Fruit fly (Drosophila melanogaster) whole organism, embryonic: ENCODE data around the gene CG31776.

ENCODE experiments used
- ATbp ChIP-seq: fragments of 200-800 bp; sonication (Bioruptor generic); optimal IDR thresholded peaks from 2 replicates; lab custom pipeline; 2017; ENCODE audit warnings: missing biosample characterization, mild to moderate bottlenecking, missing genetic modification characterization, missing genetic modification reagents
- Adf1 ChIP-seq: fragments of 200-800 bp; sonication (Bioruptor generic); IDR thresholded peaks from 2 replicates; pipeline ENCODE4 v1.3.6; 2022; ENCODE audit warnings: missing biosample characterization, missing genetic modification characterization
- B-H1 ChIP-seq: fragments of 200-800 bp; sonication (Bioruptor generic); IDR thresholded peaks from 3 replicates; pipeline ENCODE4 v1.3.6; 2022; ENCODE audit warnings: missing biosample characterization, missing genetic modification characterization
- CG10431 ChIP-seq: fragments of 200-800 bp; sonication (Bioruptor generic); optimal IDR thresholded peaks from 3 replicates; lab custom pipeline; 2018; ENCODE audit warnings: missing biosample characterization, mild to moderate bottlenecking, missing genetic modification characterization
- CG10654 ChIP-seq: fragments of 200-800 bp; sonication (Bioruptor generic); optimal IDR thresholded peaks from 2 replicates; lab custom pipeline; 2016; ENCODE audit warnings: missing biosample characterization, missing genetic modification characterization
- CG11695 ChIP-seq: fragments of 200-800 bp; sonication (Bioruptor generic); IDR thresholded peaks from 3 replicates; pipeline ENCODE4 v1.3.6; 2022; ENCODE audit warnings: missing biosample characterization, missing genetic modification characterization
- CG12659 ChIP-seq: fragments of 200-800 bp; sonication (Bioruptor generic); optimal IDR thresholded peaks from 3 replicates; lab custom pipeline; 2017; ENCODE audit warnings: mild to moderate bottlenecking, missing biosample characterization, missing genetic modification reagents, missing genetic modification characterization
- CG13424 ChIP-seq: fragments of 200-800 bp; sonication (Bioruptor generic); optimal IDR thresholded peaks from 2 replicates; lab custom pipeline; 2019; ENCODE audit warnings: missing biosample characterization, mild to moderate bottlenecking, missing genetic modification characterization, moderate library complexity
- CG14050 ChIP-seq: fragments of 200-800 bp; sonication (Bioruptor generic); IDR thresholded peaks from 3 replicates; pipeline ENCODE4 v1.3.6; 2022; ENCODE audit warnings: missing biosample characterization, missing genetic modification characterization
- CG1647 ChIP-seq: fragments of 200-800 bp; sonication (Bioruptor generic); optimal IDR thresholded peaks from 3 replicates; lab custom pipeline; 2016; ENCODE audit warnings: missing biosample characterization, missing genetic modification characterization
- CG31441 ChIP-seq: fragments of 200-800 bp; sonication (Bioruptor generic); IDR thresholded peaks from 2 replicates; pipeline ENCODE4 v1.3.6; 2022; ENCODE audit warnings: missing biosample characterization, missing genetic modification characterization
- CG42726 ChIP-seq: fragments of 200-800 bp; sonication (Bioruptor generic); IDR thresholded peaks from 2 replicates; pipeline ENCODE4 v1.3.6; 2022; ENCODE audit warnings: missing biosample characterization, missing genetic modification characterization; ENCODE audit not compliant: partially characterized antibody
- CG4282 ChIP-seq: fragments of 200-800 bp; sonication (Bioruptor generic); optimal IDR thresholded peaks from 2 replicates; lab custom pipeline; 2016; ENCODE audit warnings: missing biosample characterization, missing genetic modification characterization
- CG6254 ChIP-seq: fragments of 200-800 bp; sonication (Bioruptor generic); optimal IDR thresholded peaks from 3 replicates; lab custom pipeline; 2017; ENCODE audit warnings: mild to moderate bottlenecking, missing biosample characterization, missing genetic modification reagents, missing genetic modification characterization
- CG7987 ChIP-seq: fragments of 200-800 bp; sonication (Bioruptor generic); optimal IDR thresholded peaks from 2 replicates; lab custom pipeline; 2018; ENCODE audit warnings: missing biosample characterization, mild to moderate bottlenecking, missing genetic modification characterization, moderate library complexity
- CG8281 ChIP-seq: fragments of 200-800 bp; sonication (Bioruptor generic); optimal IDR thresholded peaks from 2 replicates; lab custom pipeline; 2018; ENCODE audit warnings: missing biosample characterization, mild to moderate bottlenecking, missing genetic modification characterization, moderate library complexity
- CG8388 ChIP-seq: fragments of 200-800 bp; sonication (Bioruptor generic); optimal IDR thresholded peaks from 2 replicates; lab custom pipeline; 2019; ENCODE audit warnings: missing biosample characterization, mild to moderate bottlenecking, missing genetic modification characterization, moderate library complexity
- CG9437 ChIP-seq: fragments of 200-800 bp; sonication (Bioruptor generic); optimal IDR thresholded peaks from 2 replicates; lab custom pipeline; 2018; ENCODE audit warnings: missing biosample characterization, mild to moderate bottlenecking, missing genetic modification characterization
- Deaf1 ChIP-seq: fragments of 200-800 bp; optimal IDR thresholded peaks from 3 replicates; lab custom pipeline; 2019; ENCODE audit warnings: missing biosample characterization, mild to moderate bottlenecking, missing genetic modification characterization, moderate library complexity
- Dip3 ChIP-seq: fragments of 200-800 bp; sonication (Bioruptor generic); optimal IDR thresholded peaks from 3 replicates; lab custom pipeline; 2016; ENCODE audit warnings: missing biosample characterization, missing genetic modification characterization
- E2f1 ChIP-seq: fragments of 200-800 bp; sonication (Bioruptor generic); IDR thresholded peaks from 2 replicates; pipeline ENCODE4 v1.3.6; 2022; ENCODE audit warnings: missing biosample characterization, missing genetic modification characterization
- Gsc ChIP-seq: fragments of 200-800 bp; sonication (Bioruptor generic); IDR thresholded peaks from 2 replicates; pipeline ENCODE4 v1.3.6; 2022; ENCODE audit warnings: missing biosample characterization, missing genetic modification characterization
- Med ChIP-seq: fragments of 200-800 bp; sonication (Bioruptor generic); peaks from one replicate; lab custom pipeline; 2016; ENCODE audit warnings: missing biosample characterization, missing genetic modification characterization, mild to moderate bottlenecking, inconsistent platforms, moderate library complexity
- Meics ChIP-seq: fragments of 200-800 bp; sonication (Bioruptor generic); optimal IDR thresholded peaks from 2 replicates; lab custom pipeline; 2017; ENCODE audit warnings: missing biosample characterization, mild to moderate bottlenecking, missing genetic modification characterization
- Myb ChIP-seq: fragments of 200-800 bp; sonication (Bioruptor generic); optimal IDR thresholded peaks from 2 replicates; lab custom pipeline; 2016; ENCODE audit warnings: missing biosample characterization, missing genetic modification characterization
- Nf-YB ChIP-seq: fragments of 200-800 bp; sonication (Bioruptor generic); optimal IDR thresholded peaks from 3 replicates; lab custom pipeline; 2019; ENCODE audit warnings: missing biosample characterization, mild to moderate bottlenecking, missing genetic modification characterization, moderate library complexity
- PHDP ChIP-seq: fragments of 200-800 bp; sonication (Bioruptor generic); optimal IDR thresholded peaks from 3 replicates; lab custom pipeline; 2018; ENCODE audit warnings: missing biosample characterization, mild to moderate bottlenecking, missing genetic modification characterization, moderate library complexity
- Sox100B ChIP-seq: fragments of 200-800 bp; sonication (Bioruptor generic); optimal IDR thresholded peaks from 3 replicates; lab custom pipeline; 2018; ENCODE audit warnings: missing biosample characterization, mild to moderate bottlenecking, missing genetic modification characterization
- ab ChIP-seq: fragments of 200-800 bp; sonication (Bioruptor generic); optimal IDR thresholded peaks from 2 replicates; lab custom pipeline; 2016; ENCODE audit warnings: missing biosample characterization, missing genetic modification characterization
- ara ChIP-seq: fragments of 200-800 bp; sonication (Bioruptor generic); IDR thresholded peaks from 2 replicates; pipeline ENCODE4 v1.3.6; 2022; ENCODE audit warnings: missing biosample characterization, missing genetic modification characterization
- bsh ChIP-seq, 2 experiments: fragments of 200-800 bp; sonication (Bioruptor generic); optimal IDR thresholded peaks; 2 replicates each; lab custom pipeline; 2017 to 2018; ENCODE audit warnings: mild to moderate bottlenecking in 2 of 2, missing biosample characterization in 2 of 2, missing genetic modification characterization in 2 of 2, moderate library complexity in 1 of 2
- cas ChIP-seq: fragments of 200-800 bp; sonication (Bioruptor generic); IDR thresholded peaks from 2 replicates; pipeline ENCODE4 v1.3.6; 2022; ENCODE audit warnings: missing biosample characterization, missing genetic modification characterization
- fd96Cb ChIP-seq: fragments of 200-800 bp; sonication (Bioruptor generic); optimal IDR thresholded peaks from 2 replicates; lab custom pipeline; 2018; ENCODE audit warnings: missing biosample characterization, mild to moderate bottlenecking, missing genetic modification characterization, moderate library complexity
- ftz-f1 ChIP-seq: fragments of 200-800 bp; sonication (Bioruptor generic); optimal IDR thresholded peaks from 2 replicates; lab custom pipeline; 2016; ENCODE audit warnings: missing biosample characterization, missing genetic modification characterization
- grn ChIP-seq: fragments of 200-800 bp; sonication (Bioruptor generic); optimal IDR thresholded peaks from 3 replicates; lab custom pipeline; 2017; ENCODE audit warnings: missing biosample characterization, missing genetic modification characterization
- gsb ChIP-seq: fragments of 200-800 bp; sonication (Bioruptor generic); IDR thresholded peaks from 2 replicates; pipeline ENCODE4 v1.3.6; 2022; ENCODE audit warnings: missing biosample characterization, missing genetic modification characterization
- gt ChIP-seq: fragments of 200-800 bp; sonication (Bioruptor generic); IDR thresholded peaks from 2 replicates; pipeline ENCODE4 v1.3.6; 2022; ENCODE audit warnings: missing biosample characterization, missing genetic modification characterization
- ken ChIP-seq: fragments of 200-800 bp; sonication (Bioruptor generic); IDR thresholded peaks from 3 replicates; pipeline ENCODE4 v1.3.6; 2022; ENCODE audit warnings: missing biosample characterization, missing genetic modification characterization
- knrl ChIP-seq: fragments of 200-800 bp; sonication (Bioruptor generic); IDR thresholded peaks from 3 replicates; pipeline ENCODE4 v1.3.6; 2022; ENCODE audit warnings: missing biosample characterization, missing genetic modification characterization; ENCODE audit not compliant: partially characterized antibody
- lab ChIP-seq: fragments of 200-800 bp; sonication (Bioruptor generic); optimal IDR thresholded peaks from 3 replicates; lab custom pipeline; 2017; ENCODE audit warnings: missing biosample characterization, missing genetic modification characterization, mild to moderate bottlenecking, moderate library complexity, missing genetic modification reagents
- mld ChIP-seq: fragments of 200-800 bp; sonication (Bioruptor generic); IDR thresholded peaks from 3 replicates; pipeline ENCODE4 v1.3.6; 2022; ENCODE audit warnings: missing biosample characterization, missing genetic modification characterization; ENCODE audit not compliant: partially characterized antibody
- oc ChIP-seq: fragments of 200-800 bp; sonication (Bioruptor generic); optimal IDR thresholded peaks from 2 replicates; lab custom pipeline; 2018; ENCODE audit warnings: missing biosample characterization, mild to moderate bottlenecking, missing genetic modification characterization, moderate library complexity
- row ChIP-seq: fragments of 200-800 bp; sonication (Bioruptor generic); IDR thresholded peaks from 3 replicates; pipeline ENCODE4 v1.3.6; 2022; ENCODE audit warnings: missing biosample characterization, missing genetic modification characterization
- tgo ChIP-seq: fragments of 200-800 bp; sonication (Bioruptor generic); IDR thresholded peaks from 3 replicates; pipeline ENCODE4 v1.3.6; 2022; ENCODE audit warnings: missing biosample characterization, missing genetic modification characterization
- tna ChIP-seq: fragments of 200-800 bp; sonication (Bioruptor generic); IDR thresholded peaks from 2 replicates; pipeline ENCODE4 v1.3.6; 2022; ENCODE audit warnings: missing biosample characterization, missing genetic modification characterization; ENCODE audit not compliant: partially characterized antibody
- vnd ChIP-seq: fragments of 200-800 bp; sonication (Bioruptor generic); IDR thresholded peaks from 3 replicates; pipeline ENCODE4 v1.3.6; 2022; ENCODE audit warnings: missing biosample characterization, missing genetic modification characterization; ENCODE audit not compliant: partially characterized antibody
- wor ChIP-seq: fragments of 200-800 bp; sonication (Bioruptor generic); IDR thresholded peaks from 2 replicates; pipeline ENCODE4 v1.3.6; 2022; ENCODE audit warnings: missing biosample characterization, missing genetic modification characterization
- zfh1 ChIP-seq: fragments of 200-800 bp; sonication (Bioruptor generic); IDR thresholded peaks from 3 replicates; pipeline ENCODE4 v1.3.6; 2022; ENCODE audit warnings: missing biosample characterization, missing genetic modification characterization

CG31776 gene

DNA sequence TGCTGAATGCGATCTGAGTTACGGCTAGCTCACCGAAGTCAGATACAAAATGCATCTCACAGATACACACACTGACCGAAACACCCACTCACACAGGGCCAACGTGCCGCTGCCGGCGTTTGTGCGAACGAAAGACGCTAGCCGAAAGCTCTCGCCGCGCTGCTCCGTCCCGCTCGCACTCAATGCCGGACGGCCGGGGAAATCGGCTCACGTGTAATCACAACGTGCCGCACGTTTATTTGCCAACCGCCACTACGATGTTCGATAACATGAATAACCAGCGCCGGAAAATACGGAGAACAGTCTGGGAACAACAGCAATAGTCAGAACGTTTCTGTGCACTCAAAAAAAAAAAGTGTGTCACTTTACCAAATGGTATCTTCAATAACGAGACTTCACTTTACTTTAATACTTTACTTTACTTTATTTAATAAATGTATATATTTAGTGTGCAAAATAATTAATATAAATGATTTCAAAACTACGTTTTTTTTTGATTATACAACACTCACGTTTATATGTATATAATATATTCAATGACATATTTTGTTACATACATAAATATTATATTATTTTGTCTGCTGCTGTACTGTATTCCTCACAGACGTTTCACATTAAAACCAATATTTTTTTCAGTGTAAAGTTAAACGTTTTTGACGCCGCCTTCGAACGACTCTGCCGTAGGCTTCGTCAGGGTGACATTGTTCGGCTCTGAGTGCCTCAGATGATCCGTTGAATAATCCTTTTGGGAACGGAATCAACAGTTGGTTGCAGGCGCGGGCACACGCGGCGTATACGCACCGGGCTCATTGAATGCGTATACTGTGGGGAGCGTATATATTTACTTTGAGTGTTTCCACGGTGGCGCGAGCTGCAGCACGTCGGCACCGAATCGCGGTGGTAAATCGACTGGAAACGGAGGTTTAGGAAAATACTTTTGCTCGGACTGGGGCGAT lies 37.5 kb downstream of the CG31776 start, which contains the start of gene tim (continued):
- no peak for TF ChIP-seq Gsc
- TF ChIP-seq Dip3, result no peak
- TF ChIP-seq CG31441 (GFP tag; lab: Robert Waterston, UW), result peak; percentile 56; the same call in 1 of the 2 replicates
- 0 out of 2 replicates have a peak, but pooled peaks have one; percentile 25 for TF ChIP-seq ara
- TF ChIP-seq CG10654 (GFP tag; lab: Kevin White, UChicago), result peak; percentile 16
- TF ChIP-seq bsh (GFP tag; optimal IDR thresholded peaks at IDR 0.05; lab: Kevin White, UChicago), result peak in 1 of 2 experiments; percentile 50
- peak; percentile 27 for TF ChIP-seq CG8388
- TF ChIP-seq Myb (GFP tag; lab: Kevin White, UChicago), result no peak
- TF ChIP-seq wor (GFP tag; lab: Robert Waterston, UW), result 0 out of 2 replicates have a peak, but pooled peaks have one; percentile 14
- no peak for TF ChIP-seq gt (GFP tag; lab: Robert Waterston, UW)
- peak; percentile 28 for TF ChIP-seq Nf-YB (GFP tag; lab: Kevin White, UChicago)
- TF ChIP-seq Deaf1 (tag; lab: Kevin White, UChicago), result peak; percentile 72
- 0 out of 3 replicates have a peak, but pooled peaks have one; percentile 20 for TF ChIP-seq zfh1 (GFP tag; lab: Robert Waterston, UW)
- no peak for TF ChIP-seq ken (GFP tag; lab: Robert Waterston, UW)
- TF ChIP-seq vnd, result no peak
- no peak; the same call in 2 of the 3 replicates for TF ChIP-seq tgo (GFP tag; lab: Robert Waterston, UW)
- peak; percentile 17 for TF ChIP-seq lab (GFP tag; lab: Kevin White, UChicago)
- TF ChIP-seq Sox100B (GFP tag; lab: Kevin White, UChicago), result no peak
- TF ChIP-seq tna (GFP tag; lab: Robert Waterston, UW), result no peak
- TF ChIP-seq CG10431 (GFP tag; lab: Kevin White, UChicago), result no peak
- no peak for TF ChIP-seq ftz-f1
- peak; percentile 66; the same call in 1 of the 2 replicates for TF ChIP-seq Adf1 (GFP tag; lab: Robert Waterston, UW)
- TF ChIP-seq CG8281 (tag; lab: Kevin White, UChicago), result no peak
- peak; percentile 29 for TF ChIP-seq Med (GFP tag; lab: Kevin White, UChicago)
- 0 out of 2 replicates have a peak, but pooled peaks have one; percentile 24 for TF ChIP-seq CG42726 (GFP tag; lab: Robert Waterston, UW)
- TF ChIP-seq PHDP (tag; lab: Kevin White, UChicago), result peak; percentile 66
- peak; percentile 21 for TF ChIP-seq CG6254
- TF ChIP-seq gsb, result no peak
- TF ChIP-seq oc (tag; lab: Kevin White, UChicago), result no peak
- peak; percentile 47 for TF ChIP-seq fd96Cb (tag; lab: Kevin White, UChicago)
- no peak for TF ChIP-seq CG14050 (GFP tag; lab: Robert Waterston, UW)
- peak; percentile 56 for TF ChIP-seq CG13424 (tag; lab: Kevin White, UChicago)
- peak; percentile 73 for TF ChIP-seq CG9437 (GFP tag; lab: Kevin White, UChicago)
- no peak for TF ChIP-seq CG11695 (GFP tag; lab: Robert Waterston, UW)
- no peak for TF ChIP-seq cas (GFP tag; lab: Robert Waterston, UW)
- no peak for TF ChIP-seq B-H1 (GFP tag; lab: Robert Waterston, UW)
- no peak for TF ChIP-seq grn (GFP tag; lab: Kevin White, UChicago)
- TF ChIP-seq ATbp (GFP tag; lab: Kevin White, UChicago), result peak; percentile 46
- peak; percentile 36; the same call in 2 of the 3 replicates for TF ChIP-seq row (GFP tag; lab: Robert Waterston, UW)
- TF ChIP-seq CG4282 (GFP tag; lab: Kevin White, UChicago), result no peak
- peak; percentile 44 for TF ChIP-seq Meics (GFP tag; lab: Kevin White, UChicago)
- no peak for TF ChIP-seq ab
- no peak for TF ChIP-seq CG7987 (GFP tag; lab: Kevin White, UChicago)
- TF ChIP-seq knrl (GFP tag; lab: Robert Waterston, UW), result no peak
- no peak for TF ChIP-seq mld (GFP tag; lab: Robert Waterston, UW)
- no peak for TF ChIP-seq E2f1 (GFP tag; lab: Robert Waterston, UW)
- no peak for TF ChIP-seq CG1647 (GFP tag; lab: Kevin White, UChicago)
- TF ChIP-seq CG12659 (GFP tag; lab: Kevin White, UChicago), result peak; percentile 40
